Worm (Caenorhabditis elegans) whole organism, midembryonic: Measurements from ENCODE around the gene ttr-18.

Source experiments
- T22C8.4 ChIP-seq: fragments of 200-800 bp; sonication (Bioruptor generic); IDR thresholded peaks from 2 replicates; pipeline ENCODE4 v1.3.6; 2022; ENCODE audit warnings: missing genetic modification characterization, missing compliant biosample characterization
- flt-1 ChIP-seq: fragments of 200-800 bp; sonication (Bioruptor generic); IDR thresholded peaks from 2 replicates; pipeline ENCODE4 v1.3.6; 2022; ENCODE audit warnings: missing genetic modification characterization, missing compliant biosample characterization
- klf-2 ChIP-seq: fragments of 200-800 bp; sonication (Bioruptor generic); conservative IDR thresholded peaks from 2 replicates; pipeline ENCODE4 v1.3.6; 2022; ENCODE audit warnings: missing genetic modification reagents, missing genetic modification characterization, missing compliant biosample characterization
- med-1 ChIP-seq: sonication (generic microtip); optimal IDR thresholded peaks from 2 replicates; lab custom pipeline; 2017; ENCODE audit warnings: missing genetic modification characterization, mild to moderate bottlenecking, missing compliant biosample characterization, antibody characterized with exemption, missing genetic modification reagents; ENCODE audit not compliant: insufficient read depth
- ref-1 ChIP-seq: fragments of 200-800 bp; sonication (Bioruptor generic); conservative IDR thresholded peaks from 2 replicates; pipeline ENCODE4 v1.3.6; 2022; ENCODE audit warnings: missing genetic modification reagents, missing genetic modification characterization, missing compliant biosample characterization
- tab-1 ChIP-seq: fragments of 200-800 bp; sonication (Bioruptor generic); IDR thresholded peaks from 2 replicates; pipeline ENCODE4 v1.3.6; 2022; ENCODE audit warnings: missing genetic modification characterization, missing compliant biosample characterization
- ztf-23 ChIP-seq: fragments of 200-800 bp; sonication (Bioruptor generic); IDR thresholded peaks from 2 replicates; pipeline ENCODE4 v1.3.6; 2022; ENCODE audit warnings: missing genetic modification reagents, missing genetic modification characterization, missing compliant biosample characterization

- TF ChIP-seq flt-1 (GFP tag; lab: Robert Waterston, UW) (no peak), tab-1 (GFP tag; lab: Robert Waterston, UW) (no peak), klf-2 (GFP tag; lab: Robert Waterston, UW) (no peak), ref-1 (no peak), med-1 (GFP tag; lab: Kevin White, UChicago) (no peak), T22C8.4 (GFP tag; lab: Robert Waterston, UW) (no peak), ztf-23 (GFP tag; lab: Robert Waterston, UW) (no peak)
Measured at ce11 chrII:11469574-11470108, 16.9 kb downstream of the ttr-18 start, which contains the start of gene cisd-1.
